Worm (Caenorhabditis elegans) whole organism, L4/young adult: ENCODE results near the gene K08F4.12.

Experiments
- W03F9.2 ChIP-seq: fragments of 150-350 bp; optimal IDR thresholded peaks from 2 replicates; lab custom pipeline; 2014; ENCODE audit warnings: missing biosample characterization, missing genetic modification characterization
- dao-5 ChIP-seq: sonication (generic microtip); optimal IDR thresholded peaks from 2 replicates; lab custom pipeline; 2016; ENCODE audit warnings: missing genotype, missing genetic modification characterization, moderate library complexity, missing compliant biosample characterization
- him-1 ChIP-seq: sonication (generic microtip); optimal IDR thresholded peaks from 2 replicates; lab custom pipeline; 2016; ENCODE audit warnings: missing genotype, missing genetic modification reagents, missing genetic modification characterization, missing compliant biosample characterization

K08F4.12 gene

DNA sequence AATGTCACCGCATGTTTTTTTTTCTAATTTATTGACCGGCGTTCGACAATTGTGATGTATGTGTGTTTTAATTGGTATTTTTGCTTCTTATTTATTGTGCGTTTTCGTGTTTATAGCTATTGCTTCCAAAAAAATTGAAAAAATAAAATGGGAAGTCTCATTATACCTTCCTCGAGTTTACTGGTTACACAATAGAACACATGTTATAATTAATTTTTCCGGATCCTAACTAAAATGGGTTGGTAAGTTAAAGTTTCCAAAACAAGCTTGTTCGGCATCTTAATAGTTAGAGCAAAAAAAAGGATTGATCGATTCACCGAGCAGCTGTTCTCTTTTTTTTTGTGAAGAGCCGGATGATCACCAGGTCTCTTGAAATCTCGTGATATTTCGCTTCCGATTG, 17.6 kb downstream of the K08F4.12 start, which contains the start of gene ttr-54:
Gene ttr-54, plus strand, starts transcription at position 301 of the 400 bp plus-strand sequence.
- TF ChIP-seq him-1 (tag; lab: Kevin White, UChicago) = no peak
- TF ChIP-seq dao-5 (tag; lab: Kevin White, UChicago) = no peak
- TF ChIP-seq W03F9.2 (tag; lab: Kevin White, UChicago) = no peak

DNA sequence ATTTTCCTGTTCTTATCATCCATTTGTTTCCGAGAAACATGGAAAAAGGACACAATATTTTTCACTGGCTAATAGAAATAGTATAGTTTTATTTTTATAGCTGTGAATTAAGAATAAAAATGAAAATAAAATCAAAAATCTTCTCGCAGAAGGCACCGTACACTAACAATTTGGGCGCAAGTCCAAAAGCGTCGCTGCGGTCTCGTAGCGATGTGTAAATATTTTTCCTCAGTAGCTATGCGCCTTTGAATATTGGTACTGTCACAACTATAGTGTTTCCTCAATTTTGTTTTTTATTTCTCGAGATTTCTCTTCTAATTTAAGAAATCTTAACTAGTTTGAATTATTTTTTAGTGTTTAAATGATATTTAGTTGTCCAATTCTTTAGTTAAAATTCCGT, 19.1 kb downstream of the K08F4.12 start:
- no peak for TF ChIP-seq W03F9.2 (tag; lab: Kevin White, UChicago)
- no peak for TF ChIP-seq him-1 (tag; lab: Kevin White, UChicago)
- TF ChIP-seq dao-5 (tag; lab: Kevin White, UChicago) = no peak

DNA sequence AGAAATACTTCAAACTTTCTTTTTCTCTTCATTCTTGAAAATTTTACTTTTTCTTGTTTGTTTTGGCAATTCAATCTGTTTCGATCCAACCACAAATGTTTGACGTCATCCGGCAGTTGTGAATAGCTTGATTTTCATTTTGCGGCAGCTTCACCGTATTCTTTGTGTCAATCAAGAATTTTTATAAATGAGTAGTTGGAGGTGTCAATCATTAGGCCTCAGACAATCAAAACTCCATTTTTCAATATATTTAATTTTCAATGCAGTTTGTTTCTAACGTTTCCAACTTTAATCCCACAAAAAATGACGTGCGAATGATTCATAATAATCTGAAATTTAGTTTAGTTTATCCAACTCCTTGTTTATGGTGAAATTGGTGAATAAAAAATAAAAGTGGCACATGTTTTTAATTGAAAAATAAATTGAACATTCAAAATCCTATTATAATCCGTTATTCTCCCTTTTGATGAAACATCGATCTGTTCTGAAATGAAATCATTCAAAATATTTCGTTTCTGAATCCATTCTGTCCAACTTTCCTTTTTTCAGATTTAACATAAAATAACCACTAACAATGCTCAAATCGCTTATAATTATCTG, 19.7 kb downstream of the K08F4.12 start, which contains the start of gene ttr-53:
Gene ttr-53, plus strand, starts transcription at position 550 of the 600 bp plus-strand sequence.
- TF ChIP-seq dao-5 (tag; lab: Kevin White, UChicago) (no peak), him-1 (tag; lab: Kevin White, UChicago) (no peak), W03F9.2 (tag; lab: Kevin White, UChicago) (no peak)

DNA sequence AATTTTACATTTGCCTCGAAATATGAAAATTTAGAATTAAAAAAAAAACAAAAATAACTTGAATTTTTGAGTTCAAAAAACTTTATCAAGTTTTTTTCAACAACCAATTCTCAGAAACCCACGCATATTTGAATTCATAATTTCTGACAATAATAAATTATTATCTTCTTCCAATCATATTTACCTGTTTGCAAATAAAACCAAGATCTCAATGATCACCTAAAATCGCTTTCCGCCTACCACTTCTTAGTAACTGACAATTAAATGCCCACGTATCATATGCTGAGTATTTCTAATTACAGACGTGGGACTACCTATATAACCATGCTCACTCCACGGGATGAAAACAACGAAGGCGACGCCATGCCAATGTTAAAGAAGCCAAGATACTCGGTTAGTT, 23.8 kb downstream of the K08F4.12 start, which contains the start of gene pps-1:
Gene pps-1, plus strand, starts transcription at position 301 of the 400 bp plus-strand sequence.
- TF ChIP-seq dao-5 (tag; lab: Kevin White, UChicago) (no peak), W03F9.2 (tag; lab: Kevin White, UChicago) (no peak), him-1 (tag; lab: Kevin White, UChicago) (no peak)

DNA sequence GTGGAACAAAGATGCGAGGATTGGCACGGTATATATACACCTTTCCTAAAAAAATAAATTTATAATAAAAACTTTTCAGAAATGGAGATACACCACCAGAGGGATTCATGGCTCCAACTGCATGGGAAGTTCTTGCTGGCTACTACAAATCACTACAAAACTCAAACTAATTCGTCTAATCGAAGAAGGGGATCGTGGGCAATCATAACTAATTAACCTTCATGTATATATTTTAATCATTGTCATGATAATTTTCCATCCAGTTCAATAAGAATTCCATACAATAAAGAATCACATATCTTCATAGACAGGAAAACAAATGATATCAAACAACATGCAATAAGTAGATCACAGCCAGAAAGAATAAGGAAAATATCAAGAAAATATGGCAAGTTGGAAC, 26.2 kb downstream of the K08F4.12 start:
- no peak for TF ChIP-seq him-1 (tag; lab: Kevin White, UChicago)
- no peak for TF ChIP-seq dao-5 (tag; lab: Kevin White, UChicago)
- no peak for TF ChIP-seq W03F9.2 (tag; lab: Kevin White, UChicago)

DNA sequence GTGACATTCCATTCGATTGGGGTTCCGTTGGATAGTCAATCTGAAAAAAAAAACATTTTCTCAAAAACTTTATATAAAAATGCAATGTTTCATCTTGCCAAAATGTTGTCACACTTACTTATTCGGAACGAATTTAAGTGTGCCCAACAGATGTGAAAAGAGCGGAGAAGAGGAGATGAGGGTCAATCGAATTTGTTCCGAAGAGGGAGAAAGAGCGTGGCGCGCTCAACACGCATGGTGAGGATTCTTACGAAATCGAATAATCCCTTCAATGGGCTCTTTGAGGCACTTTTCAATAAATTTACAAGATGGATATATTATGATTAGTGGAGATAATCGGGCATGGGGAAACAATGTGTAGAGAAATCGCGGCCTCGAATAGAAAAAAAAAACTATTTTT, 32.9 kb downstream of the K08F4.12 start:
- no peak for TF ChIP-seq him-1 (tag; lab: Kevin White, UChicago)
- TF ChIP-seq dao-5 (tag; lab: Kevin White, UChicago) = no peak
- no peak for TF ChIP-seq W03F9.2 (tag; lab: Kevin White, UChicago)

DNA sequence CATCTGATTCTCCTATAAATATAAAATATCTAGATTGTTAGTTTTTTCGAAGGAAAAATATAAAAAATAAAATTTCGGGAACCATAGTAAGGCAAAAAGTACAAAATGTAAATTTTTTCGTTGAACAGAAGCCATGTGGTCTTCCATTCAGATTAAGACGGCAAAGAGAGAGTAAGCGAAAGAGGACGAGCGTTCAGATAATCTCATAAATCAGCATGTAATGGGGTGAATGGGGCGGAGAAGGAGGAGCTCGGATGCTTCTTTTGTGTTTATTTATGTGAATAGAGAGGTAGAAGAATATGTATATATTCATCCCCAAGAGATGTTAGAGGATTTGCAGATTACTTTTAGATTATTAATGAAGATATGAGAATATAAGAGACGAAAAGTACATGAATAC, 36.4 kb downstream of the K08F4.12 start, which contains the start of gene pxf-1:
Gene pxf-1, minus strand, starts transcription at position 14 of the 400 bp plus-strand sequence.
- TF ChIP-seq dao-5 (tag; lab: Kevin White, UChicago) = no peak
- no peak for TF ChIP-seq W03F9.2 (tag; lab: Kevin White, UChicago)
- no peak for TF ChIP-seq him-1 (tag; lab: Kevin White, UChicago)

DNA sequence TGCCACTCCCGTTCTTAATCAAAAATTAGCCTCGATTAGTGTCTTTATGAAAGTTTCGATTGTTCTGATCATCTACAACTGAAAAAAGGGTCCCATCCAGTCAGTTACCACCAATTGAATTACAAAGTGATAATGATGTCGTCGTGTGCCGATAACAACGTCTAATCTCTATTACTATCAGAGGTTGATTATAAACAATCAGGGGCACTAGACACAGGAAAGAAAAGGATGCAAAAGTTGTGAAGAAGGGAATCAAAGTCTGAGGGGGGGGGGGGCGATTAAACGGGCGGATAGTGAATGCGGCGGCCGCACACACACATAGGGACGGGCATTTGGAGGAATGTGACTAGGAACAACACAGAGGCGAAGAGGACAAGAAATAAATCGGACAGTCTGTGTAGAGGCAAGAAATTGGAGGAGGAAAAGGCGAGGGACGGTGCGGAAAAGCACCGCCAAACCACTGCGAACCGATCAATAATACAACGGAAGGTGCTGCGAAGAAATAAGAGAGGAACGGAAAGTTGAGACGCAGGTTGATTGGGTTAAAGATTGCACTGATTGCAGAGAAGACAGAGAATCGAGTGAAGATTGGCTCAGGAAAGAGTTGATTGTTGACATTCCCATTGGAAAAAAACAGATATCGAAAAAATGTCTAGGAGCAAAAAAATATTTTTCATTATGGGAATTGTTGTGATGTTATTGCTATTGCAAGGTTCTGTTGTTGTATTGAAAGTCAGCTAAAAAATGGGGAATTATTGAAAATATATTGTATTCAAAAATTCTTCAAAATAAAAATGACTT, 37.2 kb downstream of the K08F4.12 start:
- TF ChIP-seq dao-5 (tag; lab: Kevin White, UChicago) = no peak
- no peak for TF ChIP-seq W03F9.2 (tag; lab: Kevin White, UChicago)
- TF ChIP-seq him-1 (tag; lab: Kevin White, UChicago) = no peak

DNA sequence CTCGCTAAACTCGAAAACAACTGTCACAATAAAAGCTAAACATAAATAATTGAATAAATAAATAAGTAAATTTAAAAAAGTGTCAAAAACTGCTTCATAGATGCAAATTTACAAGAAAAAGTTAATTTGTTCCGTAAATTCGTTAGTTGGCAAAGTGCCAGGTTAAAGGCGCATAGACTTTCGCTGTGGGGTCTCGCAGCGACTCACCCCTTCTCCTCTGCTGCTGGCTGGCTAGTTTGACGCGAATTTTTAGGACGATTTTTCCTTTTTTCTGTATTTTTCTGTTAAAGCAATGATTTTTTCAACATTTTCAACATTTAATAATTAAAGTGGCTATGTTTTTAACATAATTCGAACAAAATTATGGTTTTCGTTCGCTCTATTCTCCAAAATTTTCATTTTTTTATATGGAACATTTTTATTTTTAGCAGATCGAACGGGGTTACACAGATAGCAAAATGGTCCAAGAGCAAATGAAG, 38.4 kb downstream of the K08F4.12 start, which contains the start of gene rack-1:
Gene rack-1, plus strand, starts transcription at position 429 of the 479 bp plus-strand sequence.
- no peak for TF ChIP-seq dao-5 (tag; lab: Kevin White, UChicago)
- peak; percentile 74 for TF ChIP-seq W03F9.2 (tag; lab: Kevin White, UChicago)
- TF ChIP-seq him-1 (tag; lab: Kevin White, UChicago) = peak; percentile 8

DNA sequence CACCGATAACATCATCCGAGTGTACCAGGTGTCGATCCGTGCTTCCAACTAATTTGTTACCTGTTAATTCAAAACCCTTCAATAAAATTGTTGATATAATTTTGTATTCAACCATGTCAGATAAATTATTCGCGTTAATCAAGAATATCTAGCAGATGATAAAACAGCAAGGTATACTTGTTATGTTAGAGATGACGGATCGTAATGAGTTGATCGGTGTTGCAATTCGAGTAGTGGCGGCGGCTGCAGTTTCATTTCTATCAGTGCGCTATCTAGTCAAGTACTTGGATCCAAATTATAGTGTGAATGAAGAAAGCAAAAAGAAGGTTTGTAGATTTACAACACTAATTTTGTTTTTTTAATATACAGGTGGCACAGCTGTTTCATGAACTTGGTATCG, 39.9 kb downstream of the K08F4.12 start, which contains the start of gene mspn-1:
Gene mspn-1, plus strand, starts transcription at position 190 of the 400 bp plus-strand sequence.
- TF ChIP-seq W03F9.2 (tag; lab: Kevin White, UChicago) (no peak), dao-5 (tag; lab: Kevin White, UChicago) (no peak), him-1 (tag; lab: Kevin White, UChicago) (no peak)

DNA sequence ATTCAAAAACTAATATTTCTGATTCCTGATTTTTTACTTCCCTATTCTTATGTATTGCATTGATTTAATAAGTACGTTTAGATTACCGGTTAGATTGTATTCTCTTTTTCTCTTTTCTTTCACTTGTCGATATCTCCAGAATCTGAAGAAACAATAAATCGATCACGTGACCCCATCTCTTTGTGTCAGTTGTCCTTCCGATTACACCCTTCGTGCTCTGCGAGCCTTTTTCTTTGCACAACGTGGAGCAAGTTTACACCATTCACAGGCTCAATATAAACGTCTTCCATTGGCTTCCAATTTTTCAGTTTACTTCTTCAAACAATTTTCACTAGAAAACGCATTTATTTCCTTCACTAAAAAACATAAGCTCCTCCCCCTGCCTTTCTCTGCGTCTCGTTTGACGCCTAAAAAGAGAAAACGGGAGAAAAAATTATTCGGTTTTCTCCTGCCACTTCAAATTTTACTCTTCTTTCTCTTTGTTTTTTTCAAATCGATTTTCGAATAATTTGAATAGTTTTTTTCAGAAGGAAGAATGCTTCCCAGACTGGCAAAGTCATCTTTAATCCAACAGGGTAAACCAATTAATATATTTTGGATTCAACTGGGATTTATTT, 42.3 kb downstream of the K08F4.12 start, which contains the start of gene gta-1:
Gene gta-1, plus strand, starts transcription at position 528 of the 617 bp plus-strand sequence.
- TF ChIP-seq W03F9.2 (tag; lab: Kevin White, UChicago) (no peak), him-1 (tag; lab: Kevin White, UChicago) (no peak), dao-5 (tag; lab: Kevin White, UChicago) (no peak)

DNA sequence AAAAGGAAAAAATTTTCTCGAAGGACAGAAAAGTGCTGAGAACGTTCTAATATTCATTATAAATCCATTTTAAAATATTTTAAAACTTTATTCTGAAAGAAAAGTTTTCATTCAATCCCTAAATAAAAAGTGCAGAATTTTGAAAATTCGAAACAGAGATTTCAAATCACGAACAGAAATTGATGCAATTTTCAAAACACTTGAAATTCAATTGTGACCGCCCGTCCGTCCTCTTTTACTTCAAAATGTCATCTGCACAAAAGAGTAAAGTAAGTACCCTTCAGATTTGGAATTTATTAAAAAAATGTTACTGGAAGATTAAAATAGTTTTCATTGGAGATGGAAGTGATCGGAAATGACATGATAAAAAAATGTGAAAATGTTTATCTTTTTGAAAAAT, 50.6 kb downstream of the K08F4.12 start:
- TF ChIP-seq W03F9.2 (tag; lab: Kevin White, UChicago) = no peak
- TF ChIP-seq dao-5 (tag; lab: Kevin White, UChicago) = no peak
- no peak for TF ChIP-seq him-1 (tag; lab: Kevin White, UChicago)
